1 fruit fly cellular context compared by ENCODE assay signal in the genomic region with DNA sequence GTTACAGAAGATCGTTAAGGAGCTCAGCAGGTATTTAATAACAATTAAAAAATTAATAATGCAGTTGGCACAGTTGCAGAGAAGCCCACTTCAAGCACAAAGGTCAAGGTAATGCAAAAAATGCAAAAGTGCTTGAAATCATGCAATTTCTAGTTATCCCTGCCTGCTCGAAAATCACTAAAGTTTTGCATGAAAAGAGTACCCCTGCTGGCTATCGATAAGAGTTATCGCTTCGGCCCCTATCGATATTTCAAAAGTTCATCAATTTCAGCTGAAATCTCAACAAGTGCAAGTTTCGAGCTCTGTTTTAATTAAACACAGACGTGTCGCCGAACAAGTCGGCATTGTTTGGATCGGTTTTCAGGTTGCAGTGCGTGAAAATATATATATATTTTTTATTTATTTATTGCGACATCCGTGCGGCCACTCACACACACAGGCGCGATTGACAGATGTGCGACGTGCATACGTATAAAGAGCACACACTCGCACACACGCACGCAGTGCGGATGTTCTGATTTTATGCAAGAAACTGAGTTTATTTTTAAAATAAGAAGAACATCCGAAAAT.
TF ChIP-seq lines count a peak whose summit lies in the region.

No protein-coding gene starts in this region.

TF ChIP-seq in whole organism, embryonic, 481 proteins besides CTCF, POLR2A, EP300 and RAD21 (continued from another document and continues in another):
- TF ChIP-seq Opbp (GFP tag; IDR thresholded peaks at IDR 0.05; lab: Robert Waterston, UW; ENCODE audit: partially characterized antibody) (peak; percentile 86), wek (GFP tag; optimal IDR thresholded peaks at IDR 0.05; lab: Kevin White, UChicago) (peak; percentile 98), CG6175 (GFP tag; IDR thresholded peaks at IDR 0.05; lab: Robert Waterston, UW) (no peak), CG30431 (GFP tag; optimal IDR thresholded peaks at IDR 0.05; lab: Kevin White, UChicago) (no peak), Ravus (GFP tag; IDR thresholded peaks at IDR 0.05; lab: Robert Waterston, UW) (no peak), CG2875 (GFP tag; optimal IDR thresholded peaks at IDR 0.05; lab: Kevin White, UChicago) (peak; percentile 39), pita (GFP tag; optimal IDR thresholded peaks at IDR 0.05; lab: Kevin White, UChicago) (no peak), CG10979 (tag; optimal IDR thresholded peaks at IDR 0.05; lab: Kevin White, UChicago) (peak; percentile 42), CG11723 (GFP tag; optimal IDR thresholded peaks at IDR 0.05; lab: Kevin White, UChicago) (no peak), Dbx (GFP tag; IDR thresholded peaks at IDR 0.05; lab: Robert Waterston, UW) (peak; percentile 73; the same call in 1 of the 3 replicates), CG4617 (GFP tag; optimal IDR thresholded peaks at IDR 0.05; lab: Kevin White, UChicago; ENCODE audit: borderline replicate concordance) (peak; percentile 88), trem (tag; optimal IDR thresholded peaks at IDR 0.05; lab: Kevin White, UChicago) (peak; percentile 44), CG6689 (GFP tag; IDR thresholded peaks at IDR 0.05; lab: Robert Waterston, UW) (0 out of 2 replicates have a peak, but pooled peaks have one; percentile 38), nerfin-1 (tag; optimal IDR thresholded peaks at IDR 0.05; lab: Kevin White, UChicago) (peak; percentile 30), disco-r (GFP tag; optimal IDR thresholded peaks at IDR 0.05; lab: Kevin White, UChicago) (no peak), Sin3A (optimal IDR thresholded peaks at IDR 0.05; lab: Kevin White, UChicago) (peak; percentile 58), slp2 (GFP tag; optimal IDR thresholded peaks at IDR 0.05; lab: Kevin White, UChicago) (peak; percentile 4), CG9817 (tag; optimal IDR thresholded peaks at IDR 0.05; lab: Kevin White, UChicago) (peak; percentile 45), CG10565 (GFP tag; optimal IDR thresholded peaks at IDR 0.05; lab: Kevin White, UChicago) (no peak), CG12155 (GFP tag; optimal IDR thresholded peaks at IDR 0.05; lab: Kevin White, UChicago) (peak; percentile 29), Six4 (GFP tag; optimal IDR thresholded peaks at IDR 0.05; lab: Kevin White, UChicago) (no peak), CG11456 (GFP tag; IDR thresholded peaks at IDR 0.05; lab: Robert Waterston, UW) (peak; percentile 72), fd102C (GFP tag; optimal IDR thresholded peaks at IDR 0.05; lab: Kevin White, UChicago) (no peak), Lim3 (GFP tag; IDR thresholded peaks at IDR 0.05; lab: Robert Waterston, UW) (no peak), tna (GFP tag; IDR thresholded peaks at IDR 0.05; lab: Robert Waterston, UW; ENCODE audit: partially characterized antibody) (peak; percentile 67), CG17912 (GFP tag; optimal IDR thresholded peaks at IDR 0.05; lab: Kevin White, UChicago) (no peak), croc (GFP tag; conservative IDR thresholded peaks at IDR 0.05; lab: Robert Waterston, UW) (no peak), CG8359 (GFP tag; optimal IDR thresholded peaks at IDR 0.05; lab: Kevin White, UChicago; ENCODE audit: borderline replicate concordance) (no peak), CG11093 (GFP tag; IDR thresholded peaks at IDR 0.05; lab: Robert Waterston, UW) (no peak), Dip3 (GFP tag; optimal IDR thresholded peaks at IDR 0.05; lab: Kevin White, UChicago) (peak; percentile 53), usp (GFP tag; optimal IDR thresholded peaks at IDR 0.05; lab: Kevin White, UChicago) (no peak), CG3847 (GFP tag; IDR thresholded peaks at IDR 0.05; lab: Robert Waterston, UW) (peak; percentile 51), h (optimal IDR thresholded peaks at IDR 0.05; lab: Kevin White, UChicago) (no peak), Deaf1 (tag; optimal IDR thresholded peaks at IDR 0.05; lab: Kevin White, UChicago) (no peak), Meics (GFP tag; optimal IDR thresholded peaks at IDR 0.05; lab: Kevin White, UChicago) (peak; percentile 68), CoRest (tag; optimal IDR thresholded peaks at IDR 0.05; lab: Kevin White, UChicago) (peak; percentile 60), amos (GFP tag; IDR thresholded peaks at IDR 0.05; lab: Robert Waterston, UW; ENCODE audit: partially characterized antibody) (peak; percentile 82), dimm (GFP tag; IDR thresholded peaks at IDR 0.05; lab: Robert Waterston, UW) (no peak), CG5180 (GFP tag; optimal IDR thresholded peaks at IDR 0.05; lab: Kevin White, UChicago) (peak; percentile 30), Hand (GFP tag; optimal IDR thresholded peaks at IDR 0.05; lab: Kevin White, UChicago) (peak; percentile 2), CG17568 (GFP tag; optimal IDR thresholded peaks at IDR 0.05; lab: Kevin White, UChicago) (no peak), CG1792 (GFP tag; optimal IDR thresholded peaks at IDR 0.05; lab: Kevin White, UChicago) (peak; percentile 44), CG18764 (GFP tag; optimal IDR thresholded peaks at IDR 0.05; lab: Kevin White, UChicago) (no peak), danr (GFP tag; IDR thresholded peaks at IDR 0.05; lab: Robert Waterston, UW) (no peak), dysf (GFP tag; IDR thresholded peaks at IDR 0.05; lab: Robert Waterston, UW) (peak; percentile 63), CG15601 (tag; optimal IDR thresholded peaks at IDR 0.05; lab: Kevin White, UChicago) (peak; percentile 41), kah (GFP tag; optimal IDR thresholded peaks at IDR 0.05; lab: Kevin White, UChicago) (peak; percentile 68), luna (GFP tag; optimal IDR thresholded peaks at IDR 0.05; lab: Kevin White, UChicago) (no peak), sim (GFP tag; IDR thresholded peaks at IDR 0.05; lab: Robert Waterston, UW) (0 out of 2 replicates have a peak, but pooled peaks have one; percentile 29), prd (optimal IDR thresholded peaks at IDR 0.05; lab: Kevin White, UChicago) (no peak), prd (GFP tag; IDR thresholded peaks at IDR 0.05; lab: Robert Waterston, UW) (peak; percentile 62), ac (GFP tag; optimal IDR thresholded peaks at IDR 0.05; lab: Kevin White, UChicago) (peak; percentile 4), caup (GFP tag; optimal IDR thresholded peaks at IDR 0.05; lab: Kevin White, UChicago; ENCODE audit: severe bottlenecking) (peak; percentile 36), gem (tag; optimal IDR thresholded peaks at IDR 0.05; lab: Kevin White, UChicago) (peak; percentile 59), zen2 (GFP tag; IDR thresholded peaks at IDR 0.05; lab: Robert Waterston, UW; ENCODE audit: partially characterized antibody) (peak; percentile 84), phol (tag; optimal IDR thresholded peaks at IDR 0.05; lab: Kevin White, UChicago) (peak; percentile 67), CG3726 (GFP tag; IDR thresholded peaks at IDR 0.05; lab: Robert Waterston, UW) (peak; percentile 29; the same call in 1 of the 3 replicates), chm (GFP tag; IDR thresholded peaks at IDR 0.05; lab: Robert Waterston, UW) (peak; percentile 31; the same call in 1 of the 2 replicates), CG8290 (GFP tag; optimal IDR thresholded peaks at IDR 0.05; lab: Kevin White, UChicago) (peak; percentile 8), CG8290 (tag; optimal IDR thresholded peaks at IDR 0.05; lab: Kevin White, UChicago) (no peak), HHEX (GFP tag; optimal IDR thresholded peaks at IDR 0.05; lab: Kevin White, UChicago) (peak; percentile 53), CG13624 (GFP tag; optimal IDR thresholded peaks at IDR 0.05; lab: Kevin White, UChicago) (peak; percentile 62), CG3163 (GFP tag; optimal IDR thresholded peaks at IDR 0.05; lab: Kevin White, UChicago) (peak; percentile 32), CG32532 (GFP tag; IDR thresholded peaks at IDR 0.05; lab: Robert Waterston, UW) (peak; percentile 72), hkb (optimal IDR thresholded peaks at IDR 0.05; lab: Kevin White, UChicago) (no peak), hkb (GFP tag; IDR thresholded peaks at IDR 0.05; lab: Robert Waterston, UW) (peak; percentile 59), fu2 (GFP tag; optimal IDR thresholded peaks at IDR 0.05; lab: Kevin White, UChicago) (peak; percentile 37), schlank (tag; optimal IDR thresholded peaks at IDR 0.05; lab: Kevin White, UChicago) (peak; percentile 4), CG13424 (tag; optimal IDR thresholded peaks at IDR 0.05; lab: Kevin White, UChicago) (peak; percentile 58), CHES-1-like (GFP tag; optimal IDR thresholded peaks at IDR 0.05; lab: Kevin White, UChicago) (peak; percentile 19), otp (GFP tag; IDR thresholded peaks at IDR 0.05; lab: Robert Waterston, UW) (0 out of 3 replicates have a peak, but pooled peaks have one; percentile 15), crc (GFP tag; optimal IDR thresholded peaks at IDR 0.05; lab: Kevin White, UChicago) (no peak), salm (tag; optimal IDR thresholded peaks at IDR 0.05; lab: Kevin White, UChicago) (no peak), CG31365 (tag; optimal IDR thresholded peaks at IDR 0.05; lab: Kevin White, UChicago) (no peak), Scr (GFP tag; IDR thresholded peaks at IDR 0.05; lab: Robert Waterston, UW; ENCODE audit: partially characterized antibody) (peak; percentile 89), esg (GFP tag; conservative IDR thresholded peaks at IDR 0.05; lab: Robert Waterston, UW) (peak; percentile 39), NK7.1 (GFP tag; optimal IDR thresholded peaks at IDR 0.05; lab: Kevin White, UChicago) (peak; percentile 36), kni (GFP tag; optimal IDR thresholded peaks at IDR 0.05; lab: Kevin White, UChicago) (no peak), Bdp1 (GFP tag; optimal IDR thresholded peaks at IDR 0.05; lab: Kevin White, UChicago) (no peak), tap (tag; optimal IDR thresholded peaks at IDR 0.05; lab: Kevin White, UChicago) (no peak), cwo (GFP tag; optimal IDR thresholded peaks at IDR 0.05; lab: Kevin White, UChicago) (no peak), CG6254 (GFP tag; optimal IDR thresholded peaks at IDR 0.05; lab: Kevin White, UChicago) (no peak), Mad (GFP tag; optimal IDR thresholded peaks at IDR 0.05; lab: Kevin White, UChicago) (peak; percentile 56), vvl (GFP tag; IDR thresholded peaks at IDR 0.05; lab: Robert Waterston, UW) (peak; percentile 69; the same call in 1 of the 2 replicates), Atf6 (GFP tag; IDR thresholded peaks at IDR 0.05; lab: Robert Waterston, UW) (peak; percentile 65; the same call in 1 of the 2 replicates), dpn (GFP tag; optimal IDR thresholded peaks at IDR 0.05; lab: Kevin White, UChicago) (peak; percentile 62 to 64), Chrac-16 (GFP tag; optimal IDR thresholded peaks at IDR 0.05; lab: Kevin White, UChicago) (peak; percentile 34), lilli (GFP tag; optimal IDR thresholded peaks at IDR 0.05; lab: Kevin White, UChicago) (peak; percentile 78), unc-4 (GFP tag; IDR thresholded peaks at IDR 0.05; lab: Robert Waterston, UW; ENCODE audit: partially characterized antibody) (peak; percentile 81), CG30020 (tag; optimal IDR thresholded peaks at IDR 0.05; lab: Kevin White, UChicago) (peak; percentile 43), Hmx (GFP tag; optimal IDR thresholded peaks at IDR 0.05; lab: Kevin White, UChicago) (no peak), stc (GFP tag; IDR thresholded peaks at IDR 0.05; lab: Robert Waterston, UW) (peak; percentile 48; the same call in 1 of the 2 replicates), CG1529 (GFP tag; optimal IDR thresholded peaks at IDR 0.05; lab: Kevin White, UChicago) (peak; percentile 97), CG2120 (GFP tag; optimal IDR thresholded peaks at IDR 0.05; lab: Kevin White, UChicago) (peak; percentile 79), CG8478 (optimal IDR thresholded peaks at IDR 0.05; lab: Kevin White, UChicago) (no peak), inv (GFP tag; IDR thresholded peaks at IDR 0.05; lab: Robert Waterston, UW; ENCODE audit: partially characterized antibody) (peak; percentile 77), pzg (GFP tag; optimal IDR thresholded peaks at IDR 0.05; lab: Kevin White, UChicago) (peak; percentile 64), CG9609 (GFP tag; optimal IDR thresholded peaks at IDR 0.05; lab: Kevin White, UChicago) (peak; percentile 57), CG17612 (GFP tag; IDR thresholded peaks at IDR 0.05; lab: Robert Waterston, UW) (no peak), CG8924 (tag; optimal IDR thresholded peaks at IDR 0.05; lab: Kevin White, UChicago) (peak; percentile 50), CG11695 (GFP tag; IDR thresholded peaks at IDR 0.05; lab: Robert Waterston, UW) (no peak), CG13775 (GFP tag; optimal IDR thresholded peaks at IDR 0.05; lab: Kevin White, UChicago) (peak; percentile 82), ash1 (GFP tag; optimal IDR thresholded peaks at IDR 0.05; lab: Kevin White, UChicago) (no peak), CG3065 (GFP tag; optimal IDR thresholded peaks at IDR 0.05; lab: Kevin White, UChicago) (no peak), zfh1 (GFP tag; IDR thresholded peaks at IDR 0.05; lab: Robert Waterston, UW) (peak; percentile 60; the same call in 2 of the 3 replicates), CG33557 (GFP tag; optimal IDR thresholded peaks at IDR 0.05; lab: Kevin White, UChicago) (peak; percentile 2), odd (GFP tag; optimal IDR thresholded peaks at IDR 0.05; lab: Kevin White, UChicago) (no peak), trh (GFP tag; optimal IDR thresholded peaks at IDR 0.05; lab: Kevin White, UChicago) (no peak), mld (GFP tag; IDR thresholded peaks at IDR 0.05; lab: Robert Waterston, UW; ENCODE audit: partially characterized antibody) (peak; percentile 76; the same call in 2 of the 3 replicates), CG13296 (GFP tag; optimal IDR thresholded peaks at IDR 0.05; lab: Kevin White, UChicago) (peak; percentile 51), wor (GFP tag; IDR thresholded peaks at IDR 0.05; lab: Robert Waterston, UW) (no peak), Oli (tag; optimal IDR thresholded peaks at IDR 0.05; lab: Kevin White, UChicago) (peak; percentile 15), TFAM (GFP tag; optimal IDR thresholded peaks at IDR 0.05; lab: Kevin White, UChicago) (no peak), CG4730 (GFP tag; IDR thresholded peaks at IDR 0.05; lab: Robert Waterston, UW) (no peak), CG4328 (GFP tag; optimal IDR thresholded peaks at IDR 0.05; lab: Kevin White, UChicago) (peak; percentile 55), CG15073 (GFP tag; optimal IDR thresholded peaks at IDR 0.05; lab: Kevin White, UChicago) (no peak), GATAe (GFP tag; conservative IDR thresholded peaks at IDR 0.05; lab: Robert Waterston, UW) (no peak), Drgx (GFP tag; IDR thresholded peaks at IDR 0.05; lab: Robert Waterston, UW) (peak; percentile 15; the same call in 1 of the 2 replicates), CG14860 (GFP tag; IDR thresholded peaks at IDR 0.05; lab: Robert Waterston, UW; ENCODE audit: partially characterized antibody) (peak; percentile 63), ATbp (GFP tag; optimal IDR thresholded peaks at IDR 0.05; lab: Kevin White, UChicago) (no peak), pnt (GFP tag; optimal IDR thresholded peaks at IDR 0.05; lab: Kevin White, UChicago) (no peak), Hr3 (GFP tag; optimal IDR thresholded peaks at IDR 0.05; lab: Kevin White, UChicago) (peak; percentile 50), al (GFP tag; IDR thresholded peaks at IDR 0.05; lab: Robert Waterston, UW) (no peak; the same call in 1 of the 2 replicates)
